Worm (Caenorhabditis elegans) whole organism, young adult: Measurements from ENCODE around the gene saeg-1.
A peak's percentile ranks its signal among the peaks of the same experiment; 100 is the strongest.

Experiments
- B0019.2 ChIP-seq: fragments of 200-800 bp; sonication (Bioruptor generic); conservative IDR thresholded peaks from 2 replicates; pipeline ENCODE4 v1.3.6; 2022; ENCODE audit warnings: missing genetic modification reagents, missing genetic modification characterization, missing compliant biosample characterization
- B0261.1 ChIP-seq: sonication (generic microtip); optimal IDR thresholded peaks from 2 replicates; lab custom pipeline; 2016; ENCODE audit warnings: mild to moderate bottlenecking, missing genetic modification characterization, moderate library complexity, missing compliant biosample characterization
- C17E4.6 ChIP-seq: fragments of 200-800 bp; sonication (Bioruptor generic); IDR thresholded peaks from 2 replicates; pipeline ENCODE4 v1.3.6; 2022; ENCODE audit warnings: missing genetic modification reagents, missing genetic modification characterization, missing compliant biosample characterization
- F33H1.4 ChIP-seq: fragments of 200-800 bp; sonication (Bioruptor generic); IDR thresholded peaks from 2 replicates; pipeline ENCODE4 v1.3.6; 2022; ENCODE audit warnings: missing genetic modification reagents, missing genetic modification characterization, missing compliant biosample characterization
- K12H6.12 ChIP-seq: fragments of 200-800 bp; sonication (Bioruptor generic); optimal IDR thresholded peaks from 2 replicates; lab custom pipeline; 2018; ENCODE audit warnings: mild to moderate bottlenecking, missing genetic modification characterization, missing compliant biosample characterization
- Y67H2A.10 ChIP-seq: fragments of 200-800 bp; sonication (Bioruptor generic); conservative IDR thresholded peaks from 2 replicates; pipeline ENCODE4 v1.3.6; 2022; ENCODE audit warnings: missing genetic modification reagents, missing genetic modification characterization, missing compliant biosample characterization
- Y95B8A.8 ChIP-seq: fragments of 200-800 bp; sonication (Bioruptor generic); IDR thresholded peaks from 2 replicates; pipeline ENCODE4 v1.3.6; 2022; ENCODE audit warnings: missing genetic modification reagents, missing genetic modification characterization, missing compliant biosample characterization
- ama-1 ChIP-seq, 3 experiments: fragments of 150-350 bp in 1 of 3; sonication (generic microtip) in 2 of 3; optimal IDR thresholded peaks; 2 replicates each; lab custom pipeline; 2014 to 2018; ENCODE audit warnings: missing biosample characterization in 2 of 3, missing genetic modification characterization in 2 of 3, missing genetic modification reagents in 2 of 3
- aptf-3 ChIP-seq: fragments of 200-800 bp; sonication (Bioruptor generic); IDR thresholded peaks from 2 replicates; pipeline ENCODE4 v1.3.6; 2022; ENCODE audit warnings: missing genetic modification characterization, missing compliant biosample characterization
- atf-7 ChIP-seq: sonication (generic microtip); optimal IDR thresholded peaks from 2 replicates; lab custom pipeline; 2017; ENCODE audit warnings: mild to moderate bottlenecking, missing genetic modification characterization, missing compliant biosample characterization
- attf-3 ChIP-seq: fragments of 200-800 bp; sonication (Bioruptor generic); conservative IDR thresholded peaks from 2 replicates; pipeline ENCODE4 v1.3.6; 2022; ENCODE audit warnings: missing genetic modification reagents, missing genetic modification characterization, missing compliant biosample characterization
- attf-5 ChIP-seq: fragments of 200-800 bp; sonication (Bioruptor generic); optimal IDR thresholded peaks from 2 replicates; lab custom pipeline; 2018; ENCODE audit warnings: mild to moderate bottlenecking, missing genetic modification characterization, missing compliant biosample characterization
- attf-6 ChIP-seq: fragments of 200-800 bp; sonication (Bioruptor generic); IDR thresholded peaks from 2 replicates; pipeline ENCODE4 v1.3.6; 2022; ENCODE audit warnings: missing genetic modification reagents, missing genetic modification characterization, missing compliant biosample characterization
- bed-2 ChIP-seq: fragments of 200-800 bp; sonication (Bioruptor generic); IDR thresholded peaks from 2 replicates; pipeline ENCODE4 v1.3.6; 2022; ENCODE audit warnings: missing genetic modification reagents, missing genetic modification characterization, missing compliant biosample characterization
- ceh-100 ChIP-seq: fragments of 200-800 bp; sonication (Bioruptor generic); IDR thresholded peaks from 2 replicates; pipeline ENCODE4 v1.3.6; 2022; ENCODE audit warnings: missing genetic modification reagents, missing genetic modification characterization, missing compliant biosample characterization
- ceh-27 ChIP-seq: fragments of 200-800 bp; sonication (Bioruptor generic); optimal IDR thresholded peaks from 2 replicates; lab custom pipeline; 2018; ENCODE audit warnings: mild to moderate bottlenecking, missing genetic modification characterization, moderate library complexity, missing compliant biosample characterization
- ceh-79 ChIP-seq: sonication (generic microtip); optimal IDR thresholded peaks from 2 replicates; lab custom pipeline; 2017; ENCODE audit warnings: mild to moderate bottlenecking, missing genetic modification characterization, missing compliant biosample characterization
- ceh-91 ChIP-seq: fragments of 200-800 bp; sonication (Bioruptor generic); IDR thresholded peaks from 2 replicates; pipeline ENCODE4 v1.3.6; 2022; ENCODE audit warnings: missing genetic modification reagents, missing genetic modification characterization, missing compliant biosample characterization
- die-1 ChIP-seq: sonication (generic microtip); optimal IDR thresholded peaks from 2 replicates; lab custom pipeline; 2016; ENCODE audit warnings: missing genotype, mild to moderate bottlenecking, missing genetic modification characterization, missing compliant biosample characterization
- dox-1 ChIP-seq: fragments of 200-800 bp; sonication (Bioruptor generic); IDR thresholded peaks from 2 replicates; pipeline ENCODE4 v1.3.6; 2022; ENCODE audit warnings: missing genetic modification reagents, missing genetic modification characterization, missing compliant biosample characterization
- hlh-12 ChIP-seq: sonication (generic microtip); optimal IDR thresholded peaks from 2 replicates; lab custom pipeline; 2016; ENCODE audit warnings: missing genetic modification characterization, missing compliant biosample characterization
- lag-1 ChIP-seq: fragments of 200-800 bp; sonication (Bioruptor generic); IDR thresholded peaks from 2 replicates; pipeline ENCODE4 v1.3.6; 2022; ENCODE audit warnings: missing genetic modification reagents, missing genetic modification characterization, missing compliant biosample characterization
- let-607 ChIP-seq, 2 experiments: fragments of 200-800 bp in 1 of 2; sonication (Bioruptor generic) in 1 of 2; sonication (generic microtip) in 1 of 2; optimal IDR thresholded peaks; 2 replicates each; lab custom pipeline; 2016 to 2018; ENCODE audit warnings: mild to moderate bottlenecking in 2 of 2, missing compliant biosample characterization in 2 of 2, missing genetic modification characterization in 2 of 2, moderate library complexity in 2 of 2, missing genotype in 1 of 2
- lin-54 ChIP-seq: fragments of 200-800 bp; sonication (Bioruptor generic); optimal IDR thresholded peaks from 2 replicates; lab custom pipeline; 2018; ENCODE audit warnings: mild to moderate bottlenecking, missing genetic modification characterization, missing compliant biosample characterization
- madf-3 ChIP-seq: fragments of 200-800 bp; sonication (Bioruptor generic); IDR thresholded peaks from 2 replicates; pipeline ENCODE4 v1.3.6; 2022; ENCODE audit warnings: missing genetic modification reagents, missing genetic modification characterization, missing compliant biosample characterization
- mel-28 ChIP-seq: sonication (generic microtip); optimal IDR thresholded peaks from 2 replicates; lab custom pipeline; 2016; ENCODE audit warnings: borderline replicate concordance, mild to moderate bottlenecking, missing genetic modification characterization, missing compliant biosample characterization
- mxl-1 ChIP-seq: sonication (generic microtip); optimal IDR thresholded peaks from 2 replicates; lab custom pipeline; 2016; ENCODE audit warnings: missing genetic modification characterization, missing compliant biosample characterization
- nhr-80 ChIP-seq: sonication (generic microtip); optimal IDR thresholded peaks from 2 replicates; lab custom pipeline; 2016; ENCODE audit warnings: missing genetic modification characterization, missing compliant biosample characterization
- rcor-1 ChIP-seq: fragments of 200-800 bp; sonication (Bioruptor generic); IDR thresholded peaks from 2 replicates; pipeline ENCODE4 v1.3.6; 2022; ENCODE audit warnings: missing genetic modification reagents, missing genetic modification characterization, missing compliant biosample characterization
- rec-8 ChIP-seq, 2 experiments: sonication (generic microtip); optimal IDR thresholded peaks; 2 replicates each; lab custom pipeline; 2016; ENCODE audit warnings: mild to moderate bottlenecking in 2 of 2, missing genetic modification characterization in 2 of 2, missing genetic modification reagents in 2 of 2, missing genotype in 2 of 2, missing biosample characterization in 1 of 2, missing compliant biosample characterization in 1 of 2, moderate library complexity in 1 of 2
- sdz-38 ChIP-seq: sonication (generic microtip); optimal IDR thresholded peaks from 2 replicates; lab custom pipeline; 2016; ENCODE audit warnings: missing genotype, missing genetic modification characterization, missing compliant biosample characterization
- snpc-1.1 ChIP-seq: sonication (generic microtip); optimal IDR thresholded peaks from 2 replicates; lab custom pipeline; 2017; ENCODE audit warnings: missing genetic modification characterization, mild to moderate bottlenecking, missing compliant biosample characterization, antibody characterized with exemption, moderate library complexity, missing genotype, missing genetic modification reagents; ENCODE audit not compliant: insufficient read depth
- snpc-1.3 ChIP-seq: sonication (generic microtip); optimal IDR thresholded peaks from 2 replicates; lab custom pipeline; 2017; ENCODE audit warnings: missing genetic modification characterization, mild to moderate bottlenecking, missing compliant biosample characterization, antibody characterized with exemption, moderate library complexity, missing genotype, missing genetic modification reagents; ENCODE audit not compliant: insufficient read depth
- somi-1 ChIP-seq: fragments of 200-800 bp; sonication (Bioruptor generic); optimal IDR thresholded peaks from 2 replicates; lab custom pipeline; 2018; ENCODE audit warnings: mild to moderate bottlenecking, missing genetic modification characterization, missing compliant biosample characterization
- sptf-2 ChIP-seq: fragments of 200-800 bp; sonication (Bioruptor generic); optimal IDR thresholded peaks from 2 replicates; lab custom pipeline; 2018; ENCODE audit warnings: mild to moderate bottlenecking, missing genetic modification characterization, missing compliant biosample characterization
- tlf-1 ChIP-seq: fragments of 200-800 bp; sonication (Bioruptor generic); optimal IDR thresholded peaks from 2 replicates; lab custom pipeline; 2018; ENCODE audit warnings: mild to moderate bottlenecking, missing genetic modification characterization, missing compliant biosample characterization
- unc-130 ChIP-seq: sonication (generic microtip); optimal IDR thresholded peaks from 2 replicates; lab custom pipeline; 2016; ENCODE audit warnings: missing genetic modification reagents, missing genetic modification characterization, missing compliant biosample characterization
- ztf-18 ChIP-seq: sonication (generic microtip); optimal IDR thresholded peaks from 2 replicates; lab custom pipeline; 2016; ENCODE audit warnings: missing genotype, mild to moderate bottlenecking, missing genetic modification characterization, missing compliant biosample characterization
- ztf-22 ChIP-seq: fragments of 200-800 bp; sonication (Bioruptor generic); optimal IDR thresholded peaks from 2 replicates; lab custom pipeline; 2018; ENCODE audit warnings: mild to moderate bottlenecking, missing genetic modification characterization, moderate library complexity, missing compliant biosample characterization
- ztf-25 ChIP-seq: fragments of 200-800 bp; sonication (Bioruptor generic); IDR thresholded peaks from 2 replicates; pipeline ENCODE4 v1.3.6; 2022; ENCODE audit warnings: missing genetic modification reagents, missing genetic modification characterization, missing compliant biosample characterization
- ztf-28 ChIP-seq: fragments of 200-800 bp; sonication (Bioruptor generic); IDR thresholded peaks from 2 replicates; pipeline ENCODE4 v1.3.6; 2022; ENCODE audit warnings: missing genetic modification reagents, missing genetic modification characterization, missing compliant biosample characterization

Gene saeg-1

ce11 chrV:10824711-10825110, 40.8 kb downstream of the saeg-1 start, which contains the start of gene nrx-1:
Gene nrx-1, plus strand, starts transcription at chrV:10825011.
- TF ChIP-seq rec-8 (tag; optimal IDR thresholded peaks at IDR 0.05; lab: Kevin White, UChicago), result no peak
- no peak for TF ChIP-seq madf-3 (GFP tag; lab: Robert Waterston, UW)
- no peak for TF ChIP-seq attf-6
- no peak for TF ChIP-seq attf-3
- TF ChIP-seq sptf-2 (GFP tag; lab: Kevin White, UChicago), result no peak
- TF ChIP-seq aptf-3 (GFP tag; lab: Robert Waterston, UW), result no peak
- TF ChIP-seq Y67H2A.10 (GFP tag; lab: Robert Waterston, UW), result no peak
- TF ChIP-seq ceh-79 (tag; lab: Kevin White, UChicago), result no peak
- no peak for TF ChIP-seq attf-5 (GFP tag; lab: Kevin White, UChicago)
- no peak for TF ChIP-seq dox-1
- no peak for TF ChIP-seq bed-2
- TF ChIP-seq B0261.1, result no peak
- TF ChIP-seq ztf-18 (tag; lab: Kevin White, UChicago), result no peak
- no peak for TF ChIP-seq lag-1 (GFP tag; lab: Robert Waterston, UW)

ce11 chrV:10818498-10818897, 47.0 kb downstream of the saeg-1 start:
- TF ChIP-seq Y95B8A.8 (no peak), C17E4.6 (GFP tag; lab: Robert Waterston, UW) (no peak), mel-28 (no peak), die-1 (no peak), somi-1 (GFP tag; lab: Kevin White, UChicago) (no peak), Y67H2A.10 (GFP tag; lab: Robert Waterston, UW) (no peak), snpc-1.1 (tag; lab: Kevin White, UChicago) (no peak), mxl-1 (tag; lab: Kevin White, UChicago) (no peak)

ce11 chrV:10816831-10817230, 48.7 kb downstream of the saeg-1 start:
- TF ChIP-seq ztf-25 (GFP tag; lab: Robert Waterston, UW) (no peak), die-1 (no peak), unc-130 (GFP tag; lab: Kevin White, UChicago) (no peak), ama-1 (optimal IDR thresholded peaks at IDR 0.05; lab: Kevin White, UChicago) (no peak), ama-1 (GFP tag; optimal IDR thresholded peaks at IDR 0.05; lab: Kevin White, UChicago) (peak in 1 of 2 experiments; percentile 21), nhr-80 (tag; lab: Kevin White, UChicago) (no peak)
- TF ChIP-seq, all 124 proteins: peak for 1

DNA sequence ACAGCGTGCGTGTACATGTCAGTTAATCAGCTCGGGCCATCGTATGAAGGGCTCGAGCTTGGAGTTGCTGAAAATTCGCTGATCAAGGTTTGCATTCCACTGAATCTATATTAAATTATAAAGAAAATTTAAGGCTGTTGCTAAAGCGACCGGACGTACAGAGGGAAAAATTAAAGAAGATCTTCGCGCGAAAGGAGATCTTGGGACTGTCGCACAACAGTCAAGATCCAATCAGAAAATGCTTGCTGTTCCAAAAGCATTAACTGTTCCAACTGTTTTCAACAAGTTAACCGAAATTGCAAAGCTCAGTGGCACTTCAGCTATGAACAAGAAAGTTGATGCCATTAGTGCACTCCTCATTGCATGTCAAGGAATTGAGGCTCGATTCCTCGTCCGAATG, 51.2 kb downstream of the saeg-1 start:
- no peak for TF ChIP-seq ceh-91
- no peak for TF ChIP-seq F33H1.4 (GFP tag; lab: Robert Waterston, UW)

DNA sequence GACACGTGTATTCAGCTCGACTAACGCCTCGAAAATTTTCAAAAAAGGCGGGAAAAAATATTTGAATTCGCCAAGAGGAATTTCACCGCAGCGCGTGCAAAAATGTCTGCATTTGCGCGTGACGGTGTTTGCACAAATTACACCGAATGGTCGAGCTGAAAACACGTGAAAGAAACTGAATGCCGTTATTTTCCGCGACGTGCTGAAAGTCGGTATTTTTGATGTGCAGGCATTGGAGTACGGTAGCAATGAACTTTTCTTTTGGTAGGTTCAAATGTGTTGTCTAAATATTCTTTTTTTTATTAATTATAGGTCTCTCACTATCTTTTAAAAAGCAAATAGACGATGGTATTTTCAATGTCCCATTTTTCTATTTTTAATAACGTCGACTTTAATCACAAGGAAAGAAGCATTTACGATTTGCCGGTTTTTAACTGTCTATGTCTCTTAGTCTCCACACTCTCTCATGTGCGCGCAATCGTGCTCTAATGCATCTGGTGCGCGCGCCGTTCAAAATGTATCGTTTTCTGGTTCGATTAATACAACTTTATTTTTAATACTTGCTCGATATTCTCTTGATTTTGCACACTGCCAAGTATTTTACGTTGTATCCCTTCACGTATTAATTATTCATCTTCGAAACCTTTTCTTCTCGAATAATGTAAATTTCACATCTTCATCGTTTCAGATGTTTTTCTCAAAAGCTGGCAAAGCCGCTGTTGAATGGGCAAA, 51.9 kb downstream of the saeg-1 start, which contains the start of the genes C29A12.1 and lig-1:
TSS of gene C29A12.1 (minus strand) at position 63 of the 732 bp plus-strand sequence.
TSS of gene lig-1 (plus strand) at position 682 of the 732 bp plus-strand sequence.
- TF ChIP-seq ztf-28 (GFP tag; lab: Robert Waterston, UW) (no peak), ceh-100 (GFP tag; lab: Robert Waterston, UW) (0 out of 2 replicates have a peak, but pooled peaks have one; percentile 35), lin-54 (peak; percentile 55), ceh-91 (peak; percentile 86), let-607 (tag; optimal IDR thresholded peaks at IDR 0.05; lab: Kevin White, UChicago) (no peak), atf-7 (tag; lab: Kevin White, UChicago) (no peak), snpc-1.3 (tag; lab: Kevin White, UChicago) (no peak), K12H6.12 (tag; lab: Kevin White, UChicago) (no peak), somi-1 (GFP tag; lab: Kevin White, UChicago) (no peak), B0019.2 (no peak; the same call in 1 of the 2 replicates), ztf-22 (GFP tag; lab: Kevin White, UChicago) (no peak), ceh-27 (GFP tag; lab: Kevin White, UChicago) (no peak), hlh-12 (tag; lab: Kevin White, UChicago) (no peak), sdz-38 (tag; lab: Kevin White, UChicago) (no peak), tlf-1 (peak; percentile 41), rec-8 (tag; optimal IDR thresholded peaks at IDR 0.05; lab: Kevin White, UChicago) (no peak), rcor-1 (GFP tag; lab: Robert Waterston, UW) (peak; percentile 45; the same call in 1 of the 2 replicates)
